Fruit fly (Drosophila melanogaster) whole organism, pupa: ENCODE data around the gene rtet.

Experiments used
- CG10348 ChIP-seq: fragments of 200-800 bp; sonication (Bioruptor generic); IDR thresholded peaks from 2 replicates; pipeline ENCODE4 v1.3.6; 2022; ENCODE audit warnings: missing biosample characterization, missing genetic modification characterization
- CG12605 ChIP-seq: fragments of 200-800 bp; sonication (Bioruptor generic); IDR thresholded peaks from 2 replicates; pipeline ENCODE4 v1.3.6; 2022; ENCODE audit warnings: missing biosample characterization, missing genetic modification characterization
- CG13204 ChIP-seq: fragments of 200-800 bp; sonication (Bioruptor generic); optimal IDR thresholded peaks from 2 replicates; lab custom pipeline; 2018; ENCODE audit warnings: missing biosample characterization, mild to moderate bottlenecking, missing genetic modification characterization, moderate library complexity
- CG14655 ChIP-seq: fragments of 200-800 bp; sonication (Bioruptor generic); optimal IDR thresholded peaks from 3 replicates; lab custom pipeline; 2017; ENCODE audit warnings: mild to moderate bottlenecking, missing biosample characterization, missing genetic modification reagents, missing genetic modification characterization
- CG15710 ChIP-seq: fragments of 200-800 bp; sonication (Bioruptor generic); optimal IDR thresholded peaks from 2 replicates; lab custom pipeline; 2018; ENCODE audit warnings: missing biosample characterization, mild to moderate bottlenecking, missing genetic modification characterization, moderate library complexity
- CG17806 ChIP-seq: fragments of 200-800 bp; sonication (Bioruptor generic); optimal IDR thresholded peaks from 2 replicates; lab custom pipeline; 2018; ENCODE audit warnings: missing biosample characterization, mild to moderate bottlenecking, missing genetic modification characterization, moderate library complexity
- CG32121 ChIP-seq: fragments of 200-800 bp; sonication (Bioruptor generic); IDR thresholded peaks from 2 replicates; pipeline ENCODE4 v1.3.6; 2022; ENCODE audit warnings: missing biosample characterization, missing genetic modification characterization
- CG34367 ChIP-seq: fragments of 200-800 bp; sonication (Bioruptor generic); optimal IDR thresholded peaks from 2 replicates; lab custom pipeline; 2018; ENCODE audit warnings: missing biosample characterization, mild to moderate bottlenecking, missing genetic modification characterization
- CG4496 ChIP-seq: fragments of 200-800 bp; sonication (Bioruptor generic); IDR thresholded peaks from 3 replicates; pipeline ENCODE4 v1.3.6; 2022; ENCODE audit warnings: missing biosample characterization, missing genetic modification characterization
- CG8159 ChIP-seq: fragments of 200-800 bp; sonication (Bioruptor generic); optimal IDR thresholded peaks from 3 replicates; lab custom pipeline; 2018; ENCODE audit warnings: missing biosample characterization, mild to moderate bottlenecking, missing genetic modification characterization, moderate library complexity
- CG8301 ChIP-seq: fragments of 200-800 bp; sonication (Bioruptor generic); optimal IDR thresholded peaks from 2 replicates; lab custom pipeline; 2018; ENCODE audit warnings: missing biosample characterization, mild to moderate bottlenecking, missing genetic modification characterization
- CG9948 ChIP-seq: fragments of 200-800 bp; sonication (Bioruptor generic); optimal IDR thresholded peaks from 2 replicates; lab custom pipeline; 2018; ENCODE audit warnings: missing biosample characterization, mild to moderate bottlenecking, missing genetic modification characterization, moderate library complexity
- D1 ChIP-seq: fragments of 200-800 bp; sonication (Bioruptor generic); optimal IDR thresholded peaks from 2 replicates; lab custom pipeline; 2018; ENCODE audit warnings: missing biosample characterization, mild to moderate bottlenecking, missing genetic modification characterization, moderate library complexity
- EcR ChIP-seq: fragments of 200-800 bp; sonication (Bioruptor generic); optimal IDR thresholded peaks from 3 replicates; lab custom pipeline; 2019; ENCODE audit warnings: missing biosample characterization, missing genetic modification characterization, mild to moderate bottlenecking, moderate library complexity, missing genetic modification reagents
- Ets98B ChIP-seq: fragments of 200-800 bp; sonication (Bioruptor generic); IDR thresholded peaks from 2 replicates; pipeline ENCODE4 v1.3.6; 2022; ENCODE audit warnings: missing biosample characterization, missing genetic modification characterization
- Pif1A ChIP-seq: fragments of 200-800 bp; sonication (Bioruptor generic); optimal IDR thresholded peaks from 3 replicates; lab custom pipeline; 2016; ENCODE audit warnings: missing biosample characterization, missing genetic modification characterization
- Pif1B ChIP-seq: fragments of 200-800 bp; sonication (Bioruptor generic); optimal IDR thresholded peaks from 3 replicates; lab custom pipeline; 2016; ENCODE audit warnings: missing biosample characterization, missing genetic modification characterization
- Snoo ChIP-seq: fragments of 200-800 bp; sonication (Bioruptor generic); optimal IDR thresholded peaks from 3 replicates; lab custom pipeline; 2017; ENCODE audit warnings: missing biosample characterization, mild to moderate bottlenecking, missing genetic modification characterization, inconsistent platforms
- fd96Ca ChIP-seq: fragments of 200-800 bp; sonication (Bioruptor generic); IDR thresholded peaks from 3 replicates; pipeline ENCODE4 v1.3.6; 2022; ENCODE audit warnings: missing biosample characterization, missing genetic modification characterization
- gl ChIP-seq: fragments of 200-800 bp; sonication (Bioruptor generic); optimal IDR thresholded peaks from 2 replicates; lab custom pipeline; 2018; ENCODE audit warnings: missing biosample characterization, mild to moderate bottlenecking, missing genetic modification characterization
- rn ChIP-seq: fragments of 200-800 bp; sonication (Bioruptor generic); IDR thresholded peaks from 2 replicates; pipeline ENCODE4 v1.3.6; 2022; ENCODE audit warnings: missing biosample characterization, missing genetic modification characterization

rtet gene

DNA sequence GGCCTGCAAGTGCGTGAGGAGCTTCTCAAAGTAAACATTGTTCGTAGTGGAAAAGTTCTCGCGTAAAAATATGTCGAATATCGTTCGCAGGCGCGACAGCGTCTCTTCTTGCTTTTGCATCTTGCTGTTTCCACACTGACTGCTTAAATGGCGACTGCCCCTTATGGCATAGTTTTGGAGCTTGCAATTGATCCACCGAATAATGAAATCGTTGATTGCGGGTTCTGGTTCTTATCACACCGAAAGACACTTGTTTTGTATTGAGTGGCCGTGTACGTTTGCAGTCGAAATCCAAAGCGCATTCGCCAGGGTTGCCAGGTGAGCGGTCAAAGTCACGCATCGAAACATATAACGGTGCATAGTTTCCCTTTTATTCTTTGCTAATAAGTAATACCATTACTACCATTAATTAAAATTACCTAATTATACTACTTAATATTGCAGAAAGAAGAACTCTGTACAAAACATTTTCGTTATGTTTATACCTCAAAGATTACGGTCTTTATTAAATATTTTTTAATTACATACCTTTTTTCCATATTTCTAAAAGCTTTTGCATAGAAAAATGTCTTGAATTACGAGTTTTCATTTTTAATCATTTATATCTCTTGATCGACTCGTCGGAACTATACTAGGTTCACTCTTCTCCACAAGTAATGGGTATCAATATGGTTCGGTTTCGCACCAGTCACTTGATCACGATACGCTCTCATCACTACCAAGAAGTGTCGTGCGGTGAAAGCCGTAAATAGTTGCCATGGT is 6.6 kb upstream of the rtet start, which contains the start of the genes CG7044 and Tbc1d22:
CG7044 (minus strand) TSS at position 266 of the 762 bp plus-strand sequence.
Tbc1d22 (plus strand) TSS at position 747 of the 762 bp plus-strand sequence.
- TF ChIP-seq CG4496 (GFP tag; lab: Robert Waterston, UW), result 0 out of 3 replicates have a peak, but pooled peaks have one; percentile 12
- peak; percentile 43 for TF ChIP-seq CG15710 (tag; lab: Kevin White, UChicago)
- TF ChIP-seq CG32121 (GFP tag; lab: Robert Waterston, UW), result no peak
- TF ChIP-seq Snoo (tag; lab: Kevin White, UChicago), result peak; percentile 21
- no peak for TF ChIP-seq CG13204 (GFP tag; lab: Kevin White, UChicago)
- no peak for TF ChIP-seq gl (tag; lab: Kevin White, UChicago)
- no peak for TF ChIP-seq Pif1A
- no peak for TF ChIP-seq CG8301
- no peak for TF ChIP-seq Ets98B
- peak; percentile 31 for TF ChIP-seq CG34367 (tag; lab: Kevin White, UChicago)
- peak; percentile 26 for TF ChIP-seq CG9948 (tag; lab: Kevin White, UChicago)
- no peak for TF ChIP-seq D1 (tag; lab: Kevin White, UChicago)

DNA sequence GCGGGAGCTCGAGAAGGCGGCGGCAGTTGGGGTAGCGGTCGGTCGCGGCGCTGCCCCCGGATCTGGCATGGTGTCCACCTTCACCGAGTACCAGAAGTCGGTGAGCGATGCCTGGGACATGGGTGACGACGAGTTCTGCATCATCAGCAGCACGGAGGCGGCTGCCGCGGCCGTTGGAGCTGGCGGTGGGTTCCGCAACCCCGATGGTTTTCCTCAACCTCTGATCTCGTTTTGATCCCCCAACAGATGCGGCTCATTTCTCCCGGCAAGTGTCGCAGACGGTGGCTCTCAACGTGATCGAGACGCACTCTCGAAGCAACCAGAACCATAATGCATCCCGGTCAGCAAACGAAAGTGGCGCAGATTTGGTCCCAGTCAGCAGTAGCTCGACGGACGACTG is 5.8 kb upstream of the rtet start:
- no peak for TF ChIP-seq CG14655 (GFP tag; lab: Kevin White, UChicago)
- TF ChIP-seq Pif1B (GFP tag; lab: Kevin White, UChicago), result no peak
- TF ChIP-seq CG34367 (tag; lab: Kevin White, UChicago), result no peak
- no peak for TF ChIP-seq CG8301

DNA sequence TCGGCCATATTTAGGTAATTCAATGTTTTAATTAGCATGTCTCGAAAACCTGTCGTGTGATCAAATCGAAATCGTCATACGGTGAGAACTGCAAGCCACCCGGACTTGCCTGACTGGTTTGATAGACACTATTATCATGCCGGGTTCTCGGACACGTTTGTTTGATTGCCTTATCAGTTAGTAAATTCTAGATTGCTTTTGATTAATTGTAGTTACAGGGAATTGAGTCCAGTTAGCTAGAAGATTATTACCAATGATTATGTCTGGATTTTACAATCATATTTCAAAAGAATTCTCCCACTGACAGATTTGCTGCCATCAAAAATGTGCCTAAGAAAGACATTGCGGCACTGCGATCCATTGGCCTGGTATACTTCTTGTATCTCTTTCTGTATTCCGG is 1.5 kb downstream of the rtet start:
- TF ChIP-seq CG34367 (tag; lab: Kevin White, UChicago) (no peak), CG32121 (GFP tag; lab: Robert Waterston, UW) (no peak), CG12605 (GFP tag; lab: Robert Waterston, UW) (no peak), CG14655 (GFP tag; lab: Kevin White, UChicago) (no peak), CG8159 (no peak), CG17806 (tag; lab: Kevin White, UChicago) (no peak), CG13204 (GFP tag; lab: Kevin White, UChicago) (no peak), CG4496 (GFP tag; lab: Robert Waterston, UW) (no peak), CG10348 (GFP tag; lab: Robert Waterston, UW) (no peak), D1 (tag; lab: Kevin White, UChicago) (no peak), CG9948 (tag; lab: Kevin White, UChicago) (no peak), Snoo (tag; lab: Kevin White, UChicago) (no peak), gl (tag; lab: Kevin White, UChicago) (no peak), Ets98B (no peak), rn (no peak), CG15710 (tag; lab: Kevin White, UChicago) (no peak)

DNA sequence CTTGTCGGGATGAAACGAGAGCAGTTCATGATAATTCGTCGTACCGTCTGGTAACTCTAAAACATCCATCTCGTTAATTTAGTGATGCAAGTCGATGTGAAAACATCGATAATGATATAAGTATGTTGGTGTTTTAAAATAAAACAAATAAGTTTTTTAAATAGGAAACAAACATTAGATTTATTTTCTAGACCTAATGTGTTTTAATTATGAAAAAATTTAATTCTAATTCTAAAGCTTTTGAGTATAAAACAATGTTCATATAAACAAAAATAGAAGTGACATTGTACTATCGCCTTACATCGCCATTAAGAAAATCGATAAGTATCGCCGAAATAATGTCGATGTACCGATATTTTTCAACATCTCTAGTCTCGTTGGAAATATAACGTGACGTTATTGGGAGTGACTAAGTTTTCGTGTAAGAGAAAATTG is 2.8 kb downstream of the rtet start, which contains the start of gene Rab11:
Rab11 (plus strand) TSS at position 363 of the 435 bp plus-strand sequence.
- TF ChIP-seq CG4496 (GFP tag; lab: Robert Waterston, UW) (no peak), CG13204 (GFP tag; lab: Kevin White, UChicago) (no peak), D1 (tag; lab: Kevin White, UChicago) (no peak), CG15710 (tag; lab: Kevin White, UChicago) (peak; percentile 43), CG34367 (tag; lab: Kevin White, UChicago) (peak; percentile 12), CG8159 (peak; percentile 39)
- TF ChIP-seq, all 21 proteins: peak for 3

DNA sequence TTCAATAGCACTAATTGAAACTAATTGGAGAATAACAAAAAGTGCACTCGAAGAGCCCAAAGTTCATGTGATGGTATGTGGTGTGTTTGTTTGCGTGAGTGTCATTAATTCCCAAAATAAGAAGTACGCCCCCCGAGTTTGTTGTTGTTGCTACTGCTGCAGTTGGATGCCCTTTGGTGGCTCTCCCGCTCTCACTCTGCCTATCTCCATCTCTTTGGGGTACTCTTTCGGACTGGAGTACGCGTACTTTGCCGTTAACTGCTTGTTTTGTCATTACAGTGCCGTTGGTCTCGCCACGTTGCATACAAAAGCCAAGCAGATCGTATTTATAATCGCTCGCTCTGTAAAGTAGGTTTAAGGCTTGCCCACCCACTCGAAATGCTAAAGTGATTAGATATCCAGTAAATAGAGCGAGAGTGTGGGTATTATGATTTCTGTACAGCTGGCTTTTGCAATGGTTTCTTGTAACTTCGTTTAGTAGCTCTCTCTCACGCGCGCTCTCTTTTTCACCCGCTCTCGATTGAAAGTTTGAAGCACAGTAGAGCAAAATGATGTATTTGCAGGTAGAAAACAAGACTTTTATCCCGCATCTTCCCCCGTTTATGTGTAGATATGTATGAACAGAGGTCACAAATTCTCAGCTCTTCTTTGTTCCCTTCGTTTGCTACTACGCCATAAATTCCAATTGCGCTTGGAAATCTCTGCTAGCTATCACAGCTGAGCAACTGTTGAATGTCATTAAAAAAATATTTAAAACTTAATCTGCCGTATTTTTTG is 3.9 kb downstream of the rtet start:
- TF ChIP-seq CG13204 (GFP tag; lab: Kevin White, UChicago), result no peak
- TF ChIP-seq CG17806 (tag; lab: Kevin White, UChicago), result peak; percentile 16
- no peak for TF ChIP-seq CG10348 (GFP tag; lab: Robert Waterston, UW)
- TF ChIP-seq CG4496 (GFP tag; lab: Robert Waterston, UW), result 0 out of 3 replicates have a peak, but pooled peaks have one; percentile 6
- TF ChIP-seq CG15710 (tag; lab: Kevin White, UChicago), result no peak
- no peak for TF ChIP-seq rn
- TF ChIP-seq CG8301, result peak; percentile 55
- no peak for TF ChIP-seq Pif1B (GFP tag; lab: Kevin White, UChicago)
- no peak for TF ChIP-seq CG14655 (GFP tag; lab: Kevin White, UChicago)
- TF ChIP-seq D1 (tag; lab: Kevin White, UChicago), result no peak
- no peak for TF ChIP-seq CG34367 (tag; lab: Kevin White, UChicago)
- TF ChIP-seq CG8159, result peak; percentile 3
- TF ChIP-seq fd96Ca, result 0 out of 3 replicates have a peak, but pooled peaks have one; percentile 57
- peak; percentile 44 for TF ChIP-seq Ets98B
- TF ChIP-seq CG12605 (GFP tag; lab: Robert Waterston, UW), result no peak
- TF ChIP-seq Snoo (tag; lab: Kevin White, UChicago), result no peak
- peak; percentile 18 for TF ChIP-seq CG9948 (tag; lab: Kevin White, UChicago)
- peak; percentile 89 for TF ChIP-seq EcR (GFP tag; lab: Kevin White, UChicago)
- TF ChIP-seq Pif1A, result no peak
- no peak for TF ChIP-seq gl (tag; lab: Kevin White, UChicago)
- 0 out of 2 replicates have a peak, but pooled peaks have one; percentile 10 for TF ChIP-seq CG32121 (GFP tag; lab: Robert Waterston, UW)
